Worm (Caenorhabditis elegans) whole organism, L4/young adult: ENCODE data around the gene C11G6.2.

Experiments
- W03F9.2 ChIP-seq: fragments of 150-350 bp; optimal IDR thresholded peaks from 2 replicates; lab custom pipeline; 2014; ENCODE audit warnings: missing biosample characterization, missing genetic modification characterization
- dao-5 ChIP-seq: sonication (generic microtip); optimal IDR thresholded peaks from 2 replicates; lab custom pipeline; 2016; ENCODE audit warnings: missing genotype, missing genetic modification characterization, moderate library complexity, missing compliant biosample characterization
- him-1 ChIP-seq: sonication (generic microtip); optimal IDR thresholded peaks from 2 replicates; lab custom pipeline; 2016; ENCODE audit warnings: missing genotype, missing genetic modification reagents, missing genetic modification characterization, missing compliant biosample characterization

DNA sequence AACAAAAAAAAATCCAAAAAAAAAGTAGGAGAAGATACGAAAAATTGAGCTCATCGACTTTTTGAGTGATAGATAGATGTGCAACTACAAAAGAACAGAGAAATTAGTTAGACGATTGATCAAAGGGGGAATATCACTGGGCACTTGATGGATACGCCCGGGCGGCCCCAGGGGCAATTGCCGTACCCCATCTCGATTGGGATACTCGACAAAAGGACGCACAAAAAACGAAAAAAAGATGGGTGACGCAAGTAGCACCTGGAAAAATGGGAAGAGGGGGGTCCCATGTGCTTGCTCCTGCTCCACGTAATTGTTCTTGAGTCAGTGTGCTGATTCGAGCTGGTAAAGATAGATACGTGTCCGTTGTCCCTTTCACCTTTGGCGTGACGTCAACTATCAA lies 32.6 kb downstream of the C11G6.2 start:
- no peak for TF ChIP-seq dao-5 (tag; lab: Kevin White, UChicago)
- no peak for TF ChIP-seq him-1 (tag; lab: Kevin White, UChicago)
- no peak for TF ChIP-seq W03F9.2 (tag; lab: Kevin White, UChicago)
